Worm (Caenorhabditis elegans) whole organism, L1 larva: ENCODE measurements around the gene F16B4.5.

ENCODE experiments used
- C16A3.4 ChIP-seq: fragments of 150-350 bp; optimal IDR thresholded peaks from 2 replicates; lab custom pipeline; 2014; ENCODE audit warnings: missing biosample characterization, missing genetic modification characterization
- F16B12.6 ChIP-seq: fragments of 150-350 bp; optimal IDR thresholded peaks from 2 replicates; lab custom pipeline; 2014; ENCODE audit warnings: missing biosample characterization, missing genetic modification characterization
- aly-2 ChIP-seq: fragments of 150-350 bp; optimal IDR thresholded peaks from 2 replicates; lab custom pipeline; 2014; ENCODE audit warnings: missing biosample characterization, missing genetic modification characterization
- ceh-63 ChIP-seq: fragments of 200-800 bp; sonication (Bioruptor generic); optimal IDR thresholded peaks from 2 replicates; lab custom pipeline; 2018; ENCODE audit warnings: mild to moderate bottlenecking, missing genetic modification characterization, missing compliant biosample characterization
- ceh-82 ChIP-seq, 3 experiments: fragments of 150-350 bp in 1 of 3; sonication (generic microtip) in 2 of 3; optimal IDR thresholded peaks; 2 replicates each; lab custom pipeline; 2014 to 2017; ENCODE audit warnings: missing biosample characterization in 3 of 3, missing genetic modification characterization in 3 of 3
- ceh-88 ChIP-seq: fragments of 200-800 bp; sonication (Bioruptor generic); IDR thresholded peaks from 2 replicates; pipeline ENCODE4 v1.3.6; 2022; ENCODE audit warnings: missing genetic modification characterization, missing compliant biosample characterization
- ceh-90 ChIP-seq: sonication (generic microtip); optimal IDR thresholded peaks from 2 replicates; lab custom pipeline; 2016; ENCODE audit warnings: missing genetic modification characterization, missing compliant biosample characterization
- dpl-1 ChIP-seq, 3 experiments: fragments of 150-350 bp in 2 of 3; sonication (generic microtip) in 1 of 3; optimal IDR thresholded peaks; 2 replicates each; lab custom pipeline; 2014 to 2017; ENCODE audit warnings: missing biosample characterization in 3 of 3, missing genetic modification characterization in 3 of 3, missing genetic modification reagents in 3 of 3
- dsc-1 ChIP-seq: sonication (generic microtip); optimal IDR thresholded peaks from 2 replicates; lab custom pipeline; 2016; ENCODE audit warnings: mild to moderate bottlenecking, missing genetic modification characterization, missing compliant biosample characterization
- efl-1 ChIP-seq, 4 experiments: fragments of 150-350 bp; optimal IDR thresholded peaks in 3 of 4; peaks in 1 of 4; 1 replicate in 1 of 4; 2 replicates in 3 of 4; lab custom pipeline; 2014; ENCODE audit warnings: missing biosample characterization in 2 of 4, missing genetic modification characterization in 2 of 4, missing genetic modification reagents in 2 of 4
- efl-3 ChIP-seq: fragments of 200-800 bp; sonication (Bioruptor generic); optimal IDR thresholded peaks from 2 replicates; lab custom pipeline; 2018; ENCODE audit warnings: mild to moderate bottlenecking, missing genetic modification characterization, missing compliant biosample characterization
- elt-3 ChIP-seq, 6 experiments: fragments of 150-350 bp in 1 of 6; sonication (generic microtip); optimal IDR thresholded peaks; 2 replicates each; lab custom pipeline; 2017 to 2018; ENCODE audit warnings: missing biosample characterization in 6 of 6, missing genetic modification characterization in 6 of 6, inconsistent platforms in 1 of 6
- ets-5 ChIP-seq: fragments of 200-800 bp; sonication (Bioruptor generic); IDR thresholded peaks from 2 replicates; pipeline ENCODE4 v1.3.6; 2022; ENCODE audit warnings: missing genetic modification characterization, missing compliant biosample characterization
- fkh-10 ChIP-seq: sonication (generic microtip); optimal IDR thresholded peaks from 2 replicates; lab custom pipeline; 2017; ENCODE audit warnings: missing biosample characterization, missing genetic modification reagents, missing genetic modification characterization
- fkh-4 ChIP-seq: sonication (generic microtip); optimal IDR thresholded peaks from 2 replicates; lab custom pipeline; 2016; ENCODE audit warnings: missing compliant biosample characterization, missing genetic modification characterization, borderline replicate concordance
- fkh-8 ChIP-seq: sonication (generic microtip); optimal IDR thresholded peaks from 2 replicates; lab custom pipeline; 2016; ENCODE audit warnings: mild to moderate bottlenecking, missing genetic modification characterization, missing compliant biosample characterization
- hlh-17 ChIP-seq: fragments of 200-800 bp; sonication (Bioruptor generic); optimal IDR thresholded peaks from 2 replicates; lab custom pipeline; 2018; ENCODE audit warnings: missing genetic modification characterization, mild to moderate bottlenecking, missing compliant biosample characterization, moderate library complexity, borderline replicate concordance
- hlh-4 ChIP-seq: sonication (generic microtip); optimal IDR thresholded peaks from 2 replicates; lab custom pipeline; 2016; ENCODE audit warnings: mild to moderate bottlenecking, missing genetic modification characterization, missing compliant biosample characterization
- hpl-2 ChIP-seq: fragments of 150-350 bp; optimal IDR thresholded peaks from 2 replicates; lab custom pipeline; 2014; ENCODE audit warnings: missing biosample characterization, missing genetic modification reagents, missing genetic modification characterization
- irx-1 ChIP-seq: sonication (generic microtip); optimal IDR thresholded peaks from 2 replicates; lab custom pipeline; 2016; ENCODE audit warnings: missing genetic modification characterization, missing compliant biosample characterization
- jun-1 ChIP-seq: fragments of 150-350 bp; optimal IDR thresholded peaks from 2 replicates; lab custom pipeline; 2014; ENCODE audit warnings: missing biosample characterization, missing genetic modification reagents, missing genetic modification characterization
- lin-13 ChIP-seq: fragments of 150-350 bp; optimal IDR thresholded peaks from 2 replicates; lab custom pipeline; 2014; ENCODE audit warnings: missing biosample characterization, missing genetic modification reagents, missing genetic modification characterization
- lin-35 ChIP-seq, 2 experiments: fragments of 150-350 bp; optimal IDR thresholded peaks; 2 replicates each; lab custom pipeline; 2014; ENCODE audit warnings: missing biosample characterization in 2 of 2, missing genetic modification characterization in 2 of 2, missing genetic modification reagents in 2 of 2
- lin-39 ChIP-seq: fragments of 150-350 bp; optimal IDR thresholded peaks from 2 replicates; lab custom pipeline; 2014; ENCODE audit warnings: missing biosample characterization, missing genetic modification reagents, missing genetic modification characterization
- lir-3 ChIP-seq: sonication (generic microtip); optimal IDR thresholded peaks from 2 replicates; lab custom pipeline; 2016; ENCODE audit warnings: mild to moderate bottlenecking, missing genetic modification characterization, moderate library complexity, missing compliant biosample characterization; ENCODE audit not compliant: poor library complexity
- mdl-1 ChIP-seq, 2 experiments: fragments of 150-350 bp; optimal IDR thresholded peaks; 2 replicates each; lab custom pipeline; 2014 to 2017; ENCODE audit warnings: missing biosample characterization in 2 of 2, missing genetic modification characterization in 2 of 2, inconsistent platforms in 1 of 2
- mef-2 ChIP-seq: fragments of 150-350 bp; optimal IDR thresholded peaks from 2 replicates; lab custom pipeline; 2014; ENCODE audit warnings: missing biosample characterization, missing genetic modification characterization
- nhr-237 ChIP-seq: fragments of 150-350 bp; optimal IDR thresholded peaks from 2 replicates; lab custom pipeline; 2014; ENCODE audit warnings: missing biosample characterization, missing genetic modification characterization
- nhr-28 ChIP-seq: fragments of 150-350 bp; optimal IDR thresholded peaks from 2 replicates; lab custom pipeline; 2014; ENCODE audit warnings: missing biosample characterization, missing genetic modification characterization
- nhr-47 ChIP-seq: sonication (generic microtip); optimal IDR thresholded peaks from 2 replicates; lab custom pipeline; 2016; ENCODE audit warnings: mild to moderate bottlenecking, missing genetic modification characterization, moderate library complexity, missing compliant biosample characterization
- nhr-71 ChIP-seq: sonication (generic microtip); optimal IDR thresholded peaks from 2 replicates; lab custom pipeline; 2016; ENCODE audit warnings: mild to moderate bottlenecking, missing genetic modification characterization, moderate library complexity, missing compliant biosample characterization
- nhr-76 ChIP-seq: sonication (generic microtip); optimal IDR thresholded peaks from 2 replicates; lab custom pipeline; 2017; ENCODE audit warnings: missing biosample characterization, missing genetic modification characterization
- nhr-77 ChIP-seq: fragments of 150-350 bp; optimal IDR thresholded peaks from 2 replicates; lab custom pipeline; 2014; ENCODE audit warnings: missing biosample characterization, missing genetic modification characterization
- nhr-84 ChIP-seq: sonication (generic microtip); optimal IDR thresholded peaks from 2 replicates; lab custom pipeline; 2017; ENCODE audit warnings: missing biosample characterization, missing genetic modification characterization
- nhr-90 ChIP-seq: sonication (generic microtip); optimal IDR thresholded peaks from 2 replicates; lab custom pipeline; 2016; ENCODE audit warnings: mild to moderate bottlenecking, missing genetic modification characterization, missing compliant biosample characterization; ENCODE audit not compliant: poor library complexity
- pag-3 ChIP-seq: sonication (generic microtip); optimal IDR thresholded peaks from 2 replicates; lab custom pipeline; 2017; ENCODE audit warnings: missing genetic modification characterization, mild to moderate bottlenecking, missing compliant biosample characterization, antibody characterized with exemption, borderline replicate concordance; ENCODE audit not compliant: insufficient read depth
- pax-3 ChIP-seq: fragments of 200-800 bp; sonication (Bioruptor generic); optimal IDR thresholded peaks from 2 replicates; lab custom pipeline; 2018; ENCODE audit warnings: mild to moderate bottlenecking, missing genetic modification characterization, moderate library complexity, missing compliant biosample characterization
- pqm-1 ChIP-seq: sonication (generic microtip); optimal IDR thresholded peaks from 3 replicates; lab custom pipeline; 2017; ENCODE audit warnings: missing biosample characterization, missing genetic modification characterization
- skn-1 ChIP-seq: fragments of 150-350 bp; optimal IDR thresholded peaks from 2 replicates; lab custom pipeline; 2014; ENCODE audit warnings: missing biosample characterization, missing genetic modification characterization
- snpc-4 ChIP-seq: fragments of 150-350 bp; optimal IDR thresholded peaks from 2 replicates; lab custom pipeline; 2014; ENCODE audit warnings: missing biosample characterization, missing genetic modification characterization
- snu-23 ChIP-seq: sonication (generic microtip); optimal IDR thresholded peaks from 2 replicates; lab custom pipeline; 2016; ENCODE audit warnings: missing genetic modification characterization, missing compliant biosample characterization
- sptf-1 ChIP-seq: fragments of 150-350 bp; optimal IDR thresholded peaks from 2 replicates; lab custom pipeline; 2014; ENCODE audit warnings: missing biosample characterization, missing genetic modification characterization
- sup-37 ChIP-seq: fragments of 200-800 bp; sonication (Bioruptor generic); optimal IDR thresholded peaks from 2 replicates; lab custom pipeline; 2018; ENCODE audit warnings: mild to moderate bottlenecking, missing genetic modification characterization, missing compliant biosample characterization
- swsn-7 ChIP-seq: sonication (generic microtip); optimal IDR thresholded peaks from 2 replicates; lab custom pipeline; 2016; ENCODE audit warnings: missing genetic modification characterization, missing compliant biosample characterization
- tbx-2 ChIP-seq: sonication (generic microtip); optimal IDR thresholded peaks from 2 replicates; lab custom pipeline; 2016; ENCODE audit warnings: missing genetic modification characterization, missing compliant biosample characterization
- tlp-1 ChIP-seq: fragments of 150-350 bp; optimal IDR thresholded peaks from 2 replicates; lab custom pipeline; 2014; ENCODE audit warnings: missing biosample characterization, missing genetic modification characterization
- unc-130 ChIP-seq: fragments of 150-350 bp; optimal IDR thresholded peaks from 2 replicates; lab custom pipeline; 2017; ENCODE audit warnings: missing biosample characterization, missing genetic modification characterization, inconsistent platforms
- unc-30 ChIP-seq: sonication (generic microtip); optimal IDR thresholded peaks from 2 replicates; lab custom pipeline; 2017; ENCODE audit warnings: missing biosample characterization, missing genetic modification characterization
- unc-62 ChIP-seq: fragments of 150-350 bp; optimal IDR thresholded peaks from 2 replicates; lab custom pipeline; 2014; ENCODE audit warnings: missing biosample characterization, missing genetic modification reagents, missing genetic modification characterization
- unc-86 ChIP-seq: sonication (generic microtip); optimal IDR thresholded peaks from 2 replicates; lab custom pipeline; 2016; ENCODE audit warnings: missing genetic modification characterization, missing compliant biosample characterization
- xbp-1 ChIP-seq: sonication (generic microtip); optimal IDR thresholded peaks from 2 replicates; lab custom pipeline; 2016; ENCODE audit warnings: missing genetic modification characterization, missing compliant biosample characterization
- zag-1 ChIP-seq: fragments of 150-350 bp; optimal IDR thresholded peaks from 2 replicates; lab custom pipeline; 2014; ENCODE audit warnings: missing biosample characterization, missing genetic modification characterization
- ztf-4 ChIP-seq: fragments of 150-350 bp; optimal IDR thresholded peaks from 2 replicates; lab custom pipeline; 2014; ENCODE audit warnings: missing biosample characterization, missing genetic modification characterization

The F16B4.5 gene

ce11 chrV:1627269-1627668 lies 39.0 kb downstream of the F16B4.5 start (continued):
- TF ChIP-seq efl-1 (optimal IDR thresholded peaks at IDR 0.05; lab: Kevin White, UChicago): peak; percentile 5 to 6
- TF ChIP-seq efl-1 (GFP tag; optimal IDR thresholded peaks at IDR 0.05 in 1 of 2; lab: Kevin White, UChicago): no peak
- TF ChIP-seq ceh-63 (GFP tag; lab: Kevin White, UChicago): no peak
- no peak for TF ChIP-seq hlh-17 (GFP tag; lab: Kevin White, UChicago)
- no peak for TF ChIP-seq lin-39 (tag; lab: Kevin White, UChicago)
- no peak for TF ChIP-seq dsc-1 (tag; lab: Kevin White, UChicago)
- TF ChIP-seq jun-1 (tag; lab: Kevin White, UChicago): peak; percentile 35
- TF ChIP-seq dpl-1 (GFP tag; optimal IDR thresholded peaks at IDR 0.05; lab: Kevin White, UChicago): peak in 2 of 3 experiments; percentile 3
- no peak for TF ChIP-seq nhr-237 (tag; lab: Kevin White, UChicago)
- no peak for TF ChIP-seq snpc-4 (tag; lab: Kevin White, UChicago)
- TF ChIP-seq nhr-76: no peak
- TF ChIP-seq ceh-88 (GFP tag; lab: Robert Waterston, UW): no peak
- TF ChIP-seq fkh-10: no peak
- no peak for TF ChIP-seq pqm-1 (tag; lab: Kevin White, UChicago)
- TF ChIP-seq sup-37: no peak
- no peak for TF ChIP-seq hpl-2 (GFP tag; lab: Kevin White, UChicago)
- TF ChIP-seq nhr-71 (tag; lab: Kevin White, UChicago): peak; percentile 67
- no peak for TF ChIP-seq ceh-90 (tag; lab: Kevin White, UChicago)
- TF ChIP-seq tlp-1 (tag; lab: Kevin White, UChicago): no peak
- peak; percentile 81 for TF ChIP-seq skn-1 (tag; lab: Kevin White, UChicago)
- peak; percentile 30 for TF ChIP-seq fkh-8
- TF ChIP-seq fkh-4 (tag; lab: Kevin White, UChicago): no peak
- TF ChIP-seq xbp-1 (tag; lab: Kevin White, UChicago): no peak
- no peak for TF ChIP-seq hlh-4 (tag; lab: Kevin White, UChicago)
- TF ChIP-seq nhr-77 (tag; lab: Kevin White, UChicago): peak; percentile 96
- peak in 2 of 3 experiments; percentile 10 to 17 for TF ChIP-seq ceh-82 (tag; optimal IDR thresholded peaks at IDR 0.05; lab: Kevin White, UChicago)
- peak; percentile 45 for TF ChIP-seq tbx-2 (tag; lab: Kevin White, UChicago)
- no peak for TF ChIP-seq aly-2 (tag; lab: Kevin White, UChicago)
- no peak for TF ChIP-seq unc-86 (tag; lab: Kevin White, UChicago)
- TF ChIP-seq efl-3 (GFP tag; lab: Kevin White, UChicago): no peak
- TF ChIP-seq swsn-7: no peak
- TF ChIP-seq nhr-47: no peak
- TF ChIP-seq zag-1 (tag; lab: Kevin White, UChicago): no peak
- TF ChIP-seq ets-5 (GFP tag; lab: Robert Waterston, UW): no peak
- no peak for TF ChIP-seq unc-130 (tag; lab: Kevin White, UChicago)
- TF ChIP-seq F16B12.6: no peak
- TF ChIP-seq unc-30: no peak
- TF ChIP-seq C16A3.4 (tag; lab: Kevin White, UChicago): no peak
- TF ChIP-seq pax-3 (tag; lab: Kevin White, UChicago): no peak
- peak; percentile 83 for TF ChIP-seq nhr-28 (tag; lab: Kevin White, UChicago)
- no peak for TF ChIP-seq lin-13 (GFP tag; lab: Kevin White, UChicago)
- no peak for TF ChIP-seq sptf-1 (tag; lab: Kevin White, UChicago)
- TF ChIP-seq irx-1 (tag; lab: Kevin White, UChicago): no peak
- no peak for TF ChIP-seq unc-62 (GFP tag; lab: Kevin White, UChicago)
- peak; percentile 47 for TF ChIP-seq nhr-90 (tag; lab: Kevin White, UChicago)
- TF ChIP-seq ztf-4 (tag; lab: Kevin White, UChicago): peak; percentile 53
- TF ChIP-seq pag-3 (tag; lab: Kevin White, UChicago): no peak
- TF ChIP-seq snu-23 (GFP tag; lab: Kevin White, UChicago): peak; percentile 54
- peak in 1 of 2 experiments; percentile 57 for TF ChIP-seq lin-35 (GFP tag; optimal IDR thresholded peaks at IDR 0.05; lab: Kevin White, UChicago)
- peak in 1 of 6 experiments; percentile 26 for TF ChIP-seq elt-3 (tag; optimal IDR thresholded peaks at IDR 0.05; lab: Kevin White, UChicago)
- TF ChIP-seq mef-2 (tag; lab: Kevin White, UChicago): no peak
- TF ChIP-seq lir-3 (tag; lab: Kevin White, UChicago): no peak
- TF ChIP-seq nhr-84 (tag; lab: Kevin White, UChicago): no peak
- peak in 1 of 2 experiments; percentile 49 for TF ChIP-seq mdl-1 (tag; optimal IDR thresholded peaks at IDR 0.05; lab: Kevin White, UChicago)
